Worm (Caenorhabditis elegans): ENCODE measurements around the gene F55B12.2.

F55B12.2 gene

ce11 chrV:13816877-13817276 is at the start of gene F55B12.2:
F55B12.2 (minus strand) TSS chrV:13816977.
- TF ChIP-seq daf-12 (tag; optimal IDR thresholded peaks at IDR 0.05) (no peak), ceh-16 (tag; optimal IDR thresholded peaks at IDR 0.05) (no peak), fos-1 (tag; optimal IDR thresholded peaks at IDR 0.05) (no peak), egl-27 (tag; optimal IDR thresholded peaks at IDR 0.05) (no peak), nhr-237 (tag; optimal IDR thresholded peaks at IDR 0.05) (no peak), nhr-67 (tag; optimal IDR thresholded peaks at IDR 0.05) (no peak), nhr-77 (tag; optimal IDR thresholded peaks at IDR 0.05) (no peak), nhr-43 (tag; optimal IDR thresholded peaks at IDR 0.05; ENCODE audit: poor library complexity, severe bottlenecking) (no peak)

DNA sequence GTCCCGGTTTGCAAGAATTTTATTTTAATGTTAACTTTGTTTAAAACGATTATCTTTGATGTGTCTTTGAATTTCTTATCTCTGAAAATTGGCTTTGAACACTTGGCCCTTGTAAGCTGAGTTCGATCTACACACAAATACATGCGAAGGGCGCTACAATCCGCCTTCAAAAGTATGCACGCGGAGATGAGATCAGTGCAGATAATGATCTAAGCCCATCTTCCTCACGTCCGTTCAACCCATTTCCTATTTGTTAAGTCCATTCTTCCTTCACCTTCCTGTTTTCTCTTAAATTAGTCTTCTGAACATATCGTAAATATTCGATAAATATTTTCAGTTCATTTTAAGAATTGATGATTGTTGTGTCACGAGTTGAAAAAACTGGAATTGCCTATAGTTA is 49.6 kb upstream of the F55B12.2 start, which contains the start of gene nhr-175:
Gene nhr-175, plus strand, starts transcription at position 339 of the 400 bp plus-strand sequence.
- TF ChIP-seq elt-1 (tag; optimal IDR thresholded peaks at IDR 0.05), result peak; percentile 92
- TF ChIP-seq nhr-23 (tag; optimal IDR thresholded peaks at IDR 0.05), result peak; percentile 50
- TF ChIP-seq nhr-67 (tag; optimal IDR thresholded peaks at IDR 0.05), result no peak
- TF ChIP-seq nhr-25 (tag; optimal IDR thresholded peaks at IDR 0.05), result peak; percentile 52
- no peak for TF ChIP-seq skn-1 (tag; optimal IDR thresholded peaks at IDR 0.05)
- TF ChIP-seq elt-3 (tag; optimal IDR thresholded peaks at IDR 0.05), result no peak

- TF ChIP-seq nhr-43 (tag; optimal IDR thresholded peaks at IDR 0.05; ENCODE audit: poor library complexity, severe bottlenecking) (no peak), elt-2 (tag; optimal IDR thresholded peaks at IDR 0.05) (no peak), elt-3 (tag; optimal IDR thresholded peaks at IDR 0.05) (no peak), nhr-11 (tag; optimal IDR thresholded peaks at IDR 0.05) (no peak), fkh-2 (tag; optimal IDR thresholded peaks at IDR 0.05) (no peak), snpc-4 (tag; optimal IDR thresholded peaks at IDR 0.05) (no peak), mml-1 (tag; optimal IDR thresholded peaks at IDR 0.05) (no peak), eor-1 (tag; optimal IDR thresholded peaks at IDR 0.05) (no peak), nhr-67 (tag; optimal IDR thresholded peaks at IDR 0.05) (no peak)
Measured at ce11 chrV:13863700-13864099, 46.9 kb upstream of the F55B12.2 start.

DNA sequence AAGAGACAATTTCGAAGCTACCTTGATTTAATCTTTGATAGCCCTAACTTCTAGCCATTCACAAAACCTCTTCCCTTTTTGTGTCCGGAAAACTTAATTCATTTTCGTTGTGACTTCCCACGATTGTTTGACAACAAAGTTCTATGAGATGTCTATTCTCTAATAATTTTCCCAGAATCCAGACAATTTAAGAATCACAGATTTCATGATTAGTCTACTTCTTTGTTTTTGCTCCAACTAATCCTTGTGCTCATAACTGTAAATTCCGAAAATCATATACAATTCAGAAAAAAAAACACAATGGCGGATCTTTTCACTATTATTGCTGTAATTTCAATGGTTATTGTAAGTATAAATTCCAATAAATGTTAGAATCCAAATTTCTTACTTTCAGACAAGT is 45.7 kb upstream of the F55B12.2 start, which contains the start of gene srx-137:
Gene srx-137, plus strand, starts transcription at position 301 of the 400 bp plus-strand sequence.
- no peak for TF ChIP-seq ceh-28 (tag; optimal IDR thresholded peaks at IDR 0.05)
- no peak for TF ChIP-seq ama-1 (optimal IDR thresholded peaks at IDR 0.05)
- no peak for TF ChIP-seq skn-1 (tag; optimal IDR thresholded peaks at IDR 0.05)
- TF ChIP-seq nhr-237 (tag; optimal IDR thresholded peaks at IDR 0.05), result no peak
- TF ChIP-seq nhr-11 (tag; optimal IDR thresholded peaks at IDR 0.05), result no peak
- TF ChIP-seq egl-27 (tag; optimal IDR thresholded peaks at IDR 0.05), result no peak
- TF ChIP-seq sea-2 (GFP tag; optimal IDR thresholded peaks at IDR 0.05), result no peak
- TF ChIP-seq nhr-28 (tag; optimal IDR thresholded peaks at IDR 0.05), result no peak
- no peak for TF ChIP-seq ztf-11 (tag; optimal IDR thresholded peaks at IDR 0.05)
- no peak for TF ChIP-seq nhr-76 (tag; optimal IDR thresholded peaks at IDR 0.05)

- no peak for TF ChIP-seq tbx-2 (tag; optimal IDR thresholded peaks at IDR 0.05)
- no peak for TF ChIP-seq nhr-25 (tag; optimal IDR thresholded peaks at IDR 0.05)
- TF ChIP-seq nhr-237 (tag; optimal IDR thresholded peaks at IDR 0.05), result no peak
- TF ChIP-seq ztf-11 (tag; optimal IDR thresholded peaks at IDR 0.05), result no peak
- TF ChIP-seq ztf-4 (tag; optimal IDR thresholded peaks at IDR 0.05), result no peak
- no peak for TF ChIP-seq nhr-23 (tag; optimal IDR thresholded peaks at IDR 0.05)
- no peak for TF ChIP-seq unc-39 (tag; optimal IDR thresholded peaks at IDR 0.05)
- TF ChIP-seq sea-2 (GFP tag; optimal IDR thresholded peaks at IDR 0.05), result no peak
- TF ChIP-seq hmg-11 (tag; optimal IDR thresholded peaks at IDR 0.05), result no peak
- no peak for TF ChIP-seq ceh-82 (tag; optimal IDR thresholded peaks at IDR 0.05)
- no peak for TF ChIP-seq pha-4 (tag; optimal IDR thresholded peaks at IDR 0.05)
- TF ChIP-seq aly-2 (tag; optimal IDR thresholded peaks at IDR 0.05), result no peak
- no peak for TF ChIP-seq ZK546.5 (tag; optimal IDR thresholded peaks at IDR 0.05)
- no peak for TF ChIP-seq lin-15B (tag; optimal IDR thresholded peaks at IDR 0.05)
- no peak for TF ChIP-seq egl-27 (tag; optimal IDR thresholded peaks at IDR 0.05)
- TF ChIP-seq nhr-12 (tag; optimal IDR thresholded peaks at IDR 0.05), result no peak
- no peak for TF ChIP-seq elt-2 (tag; optimal IDR thresholded peaks at IDR 0.05)
- TF ChIP-seq nhr-28 (tag; optimal IDR thresholded peaks at IDR 0.05), result no peak
Measured at ce11 chrV:13858906-13859305, 42.1 kb upstream of the F55B12.2 start, which contains the start of gene srx-135. srx-135 (plus strand) TSS chrV:13859206.
